Fruit fly (Drosophila melanogaster) whole organism, embryonic: ENCODE results near the gene Esyt2.

Source experiments
- Bgb ChIP-seq: fragments of 200-800 bp; sonication (Bioruptor generic); IDR thresholded peaks from 2 replicates; pipeline ENCODE4 v1.3.6; 2022; ENCODE audit warnings: missing biosample characterization, missing genetic modification characterization; ENCODE audit not compliant: partially characterized antibody
- C15 ChIP-seq: fragments of 200-800 bp; sonication (Bioruptor generic); IDR thresholded peaks from 3 replicates; pipeline ENCODE4 v1.3.6; 2022; ENCODE audit warnings: missing biosample characterization, missing genetic modification characterization
- CG10565 ChIP-seq: fragments of 200-800 bp; sonication (Bioruptor generic); optimal IDR thresholded peaks from 3 replicates; lab custom pipeline; 2016; ENCODE audit warnings: missing biosample characterization, mild to moderate bottlenecking, missing genetic modification characterization
- CG12744 ChIP-seq: fragments of 200-800 bp; sonication (Bioruptor generic); optimal IDR thresholded peaks from 2 replicates; lab custom pipeline; 2016; ENCODE audit warnings: missing biosample characterization, missing genetic modification characterization
- CG13775 ChIP-seq: fragments of 200-800 bp; sonication (Bioruptor generic); optimal IDR thresholded peaks from 3 replicates; lab custom pipeline; 2017; ENCODE audit warnings: missing biosample characterization, mild to moderate bottlenecking, missing genetic modification characterization
- CG1602 ChIP-seq: fragments of 200-800 bp; sonication (Bioruptor generic); optimal IDR thresholded peaks from 3 replicates; lab custom pipeline; 2016; ENCODE audit warnings: missing biosample characterization, missing genetic modification characterization
- CG16815 ChIP-seq: fragments of 200-800 bp; sonication (Bioruptor generic); optimal IDR thresholded peaks from 3 replicates; lab custom pipeline; 2017; ENCODE audit warnings: missing biosample characterization, mild to moderate bottlenecking, missing genetic modification characterization
- CG17186 ChIP-seq: fragments of 200-800 bp; sonication (Bioruptor generic); optimal IDR thresholded peaks from 3 replicates; lab custom pipeline; 2017; ENCODE audit warnings: missing biosample characterization, missing genetic modification reagents, missing genetic modification characterization
- CG32767 ChIP-seq: fragments of 200-800 bp; sonication (Bioruptor generic); IDR thresholded peaks from 2 replicates; pipeline ENCODE4 v1.3.6; 2022; ENCODE audit warnings: missing biosample characterization, missing genetic modification characterization
- CG43689 ChIP-seq: fragments of 200-800 bp; sonication (Bioruptor generic); IDR thresholded peaks from 2 replicates; pipeline ENCODE4 v1.3.6; 2022; ENCODE audit warnings: missing biosample characterization, missing genetic modification characterization
- CG6813 ChIP-seq: fragments of 200-800 bp; sonication (Bioruptor generic); optimal IDR thresholded peaks from 2 replicates; lab custom pipeline; 2017; ENCODE audit warnings: missing biosample characterization, missing genetic modification characterization, mild to moderate bottlenecking, moderate library complexity, missing genetic modification reagents
- CG7357 ChIP-seq: fragments of 200-800 bp; sonication (Bioruptor generic); IDR thresholded peaks from 3 replicates; pipeline ENCODE4 v1.3.6; 2022; ENCODE audit warnings: missing biosample characterization, missing genetic modification characterization
- CG7786 ChIP-seq: fragments of 200-800 bp; sonication (Bioruptor generic); optimal IDR thresholded peaks from 2 replicates; lab custom pipeline; 2016; ENCODE audit warnings: missing biosample characterization, missing genetic modification characterization
- CG8089 ChIP-seq: fragments of 200-800 bp; sonication (Bioruptor generic); optimal IDR thresholded peaks from 3 replicates; lab custom pipeline; 2016; ENCODE audit warnings: missing biosample characterization, missing genetic modification characterization
- CG9727 ChIP-seq: fragments of 200-800 bp; sonication (Bioruptor generic); optimal IDR thresholded peaks from 3 replicates; lab custom pipeline; 2017; ENCODE audit warnings: missing biosample characterization, mild to moderate bottlenecking, missing genetic modification characterization
- CTCF ChIP-seq: fragments of 200-800 bp; sonication (Bioruptor generic); optimal IDR thresholded peaks from 2 replicates; lab custom pipeline; 2017; ENCODE audit warnings: missing biosample characterization, mild to moderate bottlenecking, missing genetic modification characterization, moderate library complexity
- Dbx ChIP-seq: fragments of 200-800 bp; sonication (Bioruptor generic); IDR thresholded peaks from 3 replicates; pipeline ENCODE4 v1.3.6; 2022; ENCODE audit warnings: missing biosample characterization, missing genetic modification characterization
- Deaf1 ChIP-seq: fragments of 200-800 bp; optimal IDR thresholded peaks from 3 replicates; lab custom pipeline; 2019; ENCODE audit warnings: missing biosample characterization, mild to moderate bottlenecking, missing genetic modification characterization, moderate library complexity
- E2f1 ChIP-seq: fragments of 200-800 bp; sonication (Bioruptor generic); IDR thresholded peaks from 2 replicates; pipeline ENCODE4 v1.3.6; 2022; ENCODE audit warnings: missing biosample characterization, missing genetic modification characterization
- Fer1 ChIP-seq: fragments of 200-800 bp; sonication (Bioruptor generic); optimal IDR thresholded peaks from 2 replicates; lab custom pipeline; 2017; ENCODE audit warnings: missing biosample characterization, mild to moderate bottlenecking, missing genetic modification characterization
- Gsc ChIP-seq: fragments of 200-800 bp; sonication (Bioruptor generic); IDR thresholded peaks from 2 replicates; pipeline ENCODE4 v1.3.6; 2022; ENCODE audit warnings: missing biosample characterization, missing genetic modification characterization
- H15 ChIP-seq: fragments of 200-800 bp; sonication (Bioruptor generic); IDR thresholded peaks from 3 replicates; pipeline ENCODE4 v1.3.6; 2022; ENCODE audit warnings: missing biosample characterization, missing genetic modification characterization
- HLHmδ ChIP-seq: fragments of 200-800 bp; sonication (Bioruptor generic); optimal IDR thresholded peaks from 2 replicates; lab custom pipeline; 2018; ENCODE audit warnings: missing biosample characterization, mild to moderate bottlenecking, missing genetic modification characterization, moderate library complexity
- HmgD ChIP-seq: fragments of 200-800 bp; sonication (Bioruptor generic); optimal IDR thresholded peaks from 3 replicates; lab custom pipeline; 2016; ENCODE audit warnings: missing biosample characterization, missing genetic modification characterization
- MESR4 ChIP-seq: fragments of 200-800 bp; sonication (Bioruptor generic); optimal IDR thresholded peaks from 2 replicates; lab custom pipeline; 2018; ENCODE audit warnings: missing biosample characterization, mild to moderate bottlenecking, missing genetic modification characterization, moderate library complexity
- MTF-1 ChIP-seq: fragments of 200-800 bp; sonication (Bioruptor generic); optimal IDR thresholded peaks from 2 replicates; lab custom pipeline; 2018; ENCODE audit warnings: missing biosample characterization, mild to moderate bottlenecking, missing genetic modification characterization, borderline replicate concordance
- Optix ChIP-seq: fragments of 200-800 bp; sonication (Bioruptor generic); IDR thresholded peaks from 3 replicates; pipeline ENCODE4 v1.3.6; 2022; ENCODE audit warnings: missing biosample characterization, missing genetic modification characterization
- Rfx ChIP-seq: fragments of 200-800 bp; sonication (Bioruptor generic); IDR thresholded peaks from 2 replicates; pipeline ENCODE4 v1.3.6; 2022; ENCODE audit warnings: missing biosample characterization, missing genetic modification characterization
- Scr ChIP-seq: fragments of 200-800 bp; sonication (Bioruptor generic); IDR thresholded peaks from 2 replicates; pipeline ENCODE4 v1.3.6; 2022; ENCODE audit warnings: missing biosample characterization, missing genetic modification characterization; ENCODE audit not compliant: partially characterized antibody
- Xrp1 ChIP-seq: fragments of 200-800 bp; sonication (Bioruptor generic); IDR thresholded peaks from 2 replicates; pipeline ENCODE4 v1.3.6; 2022; ENCODE audit warnings: missing biosample characterization, missing genetic modification characterization
- YL-1 ChIP-seq: fragments of 200-800 bp; sonication (Bioruptor generic); optimal IDR thresholded peaks from 3 replicates; lab custom pipeline; 2017; ENCODE audit warnings: missing biosample characterization, mild to moderate bottlenecking, missing genetic modification characterization
- chn ChIP-seq: fragments of 200-800 bp; sonication (Bioruptor generic); optimal IDR thresholded peaks from 2 replicates; lab custom pipeline; 2016; ENCODE audit warnings: missing biosample characterization, missing genetic modification characterization
- fu2 ChIP-seq: fragments of 200-800 bp; sonication (Bioruptor generic); optimal IDR thresholded peaks from 2 replicates; lab custom pipeline; 2016; ENCODE audit warnings: missing biosample characterization, missing genetic modification characterization
- gem ChIP-seq: fragments of 200-800 bp; sonication (Bioruptor generic); optimal IDR thresholded peaks from 2 replicates; lab custom pipeline; 2019; ENCODE audit warnings: missing biosample characterization, mild to moderate bottlenecking, missing genetic modification characterization, moderate library complexity
- gro ChIP-seq: fragments of 200-800 bp; sonication (Bioruptor generic); optimal IDR thresholded peaks from 2 replicates; lab custom pipeline; 2016; ENCODE audit warnings: missing biosample characterization, missing genetic modification characterization
- h ChIP-seq: fragments of >200 bp; optimal IDR thresholded peaks from 2 replicates; lab custom pipeline; 2017
- her ChIP-seq: fragments of 200-800 bp; sonication (Bioruptor generic); optimal IDR thresholded peaks from 2 replicates; lab custom pipeline; 2016; ENCODE audit warnings: missing biosample characterization, missing genetic modification characterization
- hkb ChIP-seq, 2 experiments: fragments of 200-800 bp in 1 of 2; fragments of >200 bp in 1 of 2; sonication (Bioruptor generic) in 1 of 2; IDR thresholded peaks in 1 of 2; optimal IDR thresholded peaks in 1 of 2; 2 replicates each; pipeline versions ENCODE4 v1.3.6 to Lab custom; 2017 to 2022; ENCODE audit warnings: missing biosample characterization in 1 of 2, missing genetic modification characterization in 1 of 2
- hth ChIP-seq: fragments of >200 bp; optimal IDR thresholded peaks from 2 replicates; lab custom pipeline; 2017; ENCODE audit warnings: inconsistent platforms
- nerfin-1 ChIP-seq: fragments of 200-800 bp; sonication (Bioruptor generic); optimal IDR thresholded peaks from 3 replicates; lab custom pipeline; 2019; ENCODE audit warnings: missing biosample characterization, mild to moderate bottlenecking, missing genetic modification characterization, moderate library complexity
- odd ChIP-seq: fragments of 200-800 bp; sonication (Bioruptor generic); optimal IDR thresholded peaks from 2 replicates; lab custom pipeline; 2017; ENCODE audit warnings: missing biosample characterization, mild to moderate bottlenecking, missing genetic modification characterization
- org-1 ChIP-seq: fragments of 200-800 bp; sonication (Bioruptor generic); optimal IDR thresholded peaks from 2 replicates; lab custom pipeline; 2017; ENCODE audit warnings: missing biosample characterization, missing genetic modification characterization
- pan ChIP-seq, 4 experiments: fragments of >200 bp in 3 of 4; fragments of 200-800 bp in 1 of 4; sonication (Bioruptor generic) in 1 of 4; optimal IDR thresholded peaks in 3 of 4; IDR thresholded peaks in 1 of 4; 2 replicates each; pipeline versions ENCODE4 v1.3.6 to Lab custom; 2017 to 2022; ENCODE audit warnings: missing biosample characterization in 2 of 4, missing genetic modification characterization in 2 of 4, mixed read lengths in 1 of 4
- peb ChIP-seq: fragments of 200-800 bp; sonication (Bioruptor generic); IDR thresholded peaks from 2 replicates; pipeline ENCODE4 v1.3.6; 2022; ENCODE audit warnings: missing biosample characterization, missing genetic modification characterization
- pho ChIP-seq: fragments of 200-800 bp; sonication (Bioruptor generic); optimal IDR thresholded peaks from 2 replicates; lab custom pipeline; 2016; ENCODE audit warnings: missing biosample characterization, missing genetic modification characterization
- psq ChIP-seq: fragments of 200-800 bp; sonication (Bioruptor generic); optimal IDR thresholded peaks from 2 replicates; lab custom pipeline; 2017; ENCODE audit warnings: missing biosample characterization, missing genetic modification characterization
- rib ChIP-seq: fragments of 200-800 bp; sonication (Bioruptor generic); IDR thresholded peaks from 2 replicates; pipeline ENCODE4 v1.3.6; 2022; ENCODE audit warnings: missing biosample characterization, missing genetic modification characterization
- ro ChIP-seq: fragments of 200-800 bp; sonication (Bioruptor generic); IDR thresholded peaks from 2 replicates; pipeline ENCODE4 v1.3.6; 2022; ENCODE audit warnings: missing biosample characterization, missing genetic modification characterization
- seq ChIP-seq: fragments of 200-800 bp; sonication (Bioruptor generic); IDR thresholded peaks from 2 replicates; pipeline ENCODE4 v1.3.6; 2022; ENCODE audit warnings: missing biosample characterization, missing genetic modification characterization
- slbo ChIP-seq: fragments of 200-800 bp; sonication (Bioruptor generic); IDR thresholded peaks from 2 replicates; pipeline ENCODE4 v1.3.6; 2022; ENCODE audit warnings: missing biosample characterization, missing genetic modification characterization
- tna ChIP-seq: fragments of 200-800 bp; sonication (Bioruptor generic); IDR thresholded peaks from 2 replicates; pipeline ENCODE4 v1.3.6; 2022; ENCODE audit warnings: missing biosample characterization, missing genetic modification characterization; ENCODE audit not compliant: partially characterized antibody
- yki ChIP-seq: fragments of >200 bp; optimal IDR thresholded peaks from 3 replicates; lab custom pipeline; 2018
- zf30C ChIP-seq: fragments of 200-800 bp; sonication (Bioruptor generic); optimal IDR thresholded peaks from 3 replicates; lab custom pipeline; 2018; ENCODE audit warnings: missing biosample characterization, mild to moderate bottlenecking, missing genetic modification characterization

The Esyt2 gene

DNA sequence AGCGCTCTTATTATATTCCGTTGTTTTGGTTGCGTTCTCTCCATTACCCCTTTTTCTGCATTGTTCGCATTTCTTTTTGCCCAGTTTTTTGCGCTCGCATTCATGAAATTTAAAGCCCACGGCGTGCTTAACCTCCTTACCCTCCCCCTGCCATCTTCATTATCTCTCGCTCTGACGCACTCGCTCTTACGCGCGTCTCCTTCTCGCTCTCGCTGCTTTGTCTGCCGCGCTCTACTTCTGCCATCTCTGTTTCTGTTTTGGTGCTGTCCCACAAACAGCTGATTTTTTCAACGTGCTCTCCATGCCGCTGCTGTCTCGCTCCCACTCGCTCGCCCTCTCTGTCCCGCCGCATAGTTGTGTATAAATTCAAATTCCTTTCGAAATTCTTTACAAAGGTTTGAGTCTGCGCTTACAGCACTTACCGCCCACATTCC is 42.0 kb downstream of the Esyt2 start (continued):
- TF ChIP-seq Rfx (GFP tag; lab: Robert Waterston, UW): no peak
- TF ChIP-seq pho (GFP tag; lab: Kevin White, UChicago): peak; percentile 37
- TF ChIP-seq Fer1 (GFP tag; lab: Kevin White, UChicago): peak; percentile 64
- TF ChIP-seq E2f1 (GFP tag; lab: Robert Waterston, UW): no peak
- TF ChIP-seq h (lab: Kevin White, UChicago): no peak
- no peak for TF ChIP-seq C15
- TF ChIP-seq slbo (GFP tag; lab: Robert Waterston, UW): no peak
- no peak for TF ChIP-seq CG10565 (GFP tag; lab: Kevin White, UChicago)
- peak; percentile 44 for TF ChIP-seq her (GFP tag; lab: Kevin White, UChicago)
- TF ChIP-seq Optix (GFP tag; lab: Robert Waterston, UW): no peak
- TF ChIP-seq CG13775 (GFP tag; lab: Kevin White, UChicago): no peak
- peak; percentile 89 for TF ChIP-seq psq (GFP tag; lab: Kevin White, UChicago)
- TF ChIP-seq CG32767: no peak
- TF ChIP-seq Xrp1 (GFP tag; lab: Robert Waterston, UW): no peak
- peak; percentile 7 for TF ChIP-seq CG6813 (GFP tag; lab: Kevin White, UChicago)
- TF ChIP-seq org-1 (GFP tag; lab: Kevin White, UChicago): no peak
- peak; percentile 44 for TF ChIP-seq Deaf1 (tag; lab: Kevin White, UChicago)
- TF ChIP-seq ro: no peak
- peak; percentile 30 for TF ChIP-seq HLHmδ (GFP tag; lab: Kevin White, UChicago)
- TF ChIP-seq hkb (optimal IDR thresholded peaks at IDR 0.05; lab: Kevin White, UChicago): no peak
- TF ChIP-seq hkb (GFP tag; IDR thresholded peaks at IDR 0.05; lab: Robert Waterston, UW): no peak
- no peak for TF ChIP-seq rib (GFP tag; lab: Robert Waterston, UW)
- no peak for TF ChIP-seq CG7357
- TF ChIP-seq MESR4 (GFP tag; lab: Kevin White, UChicago): peak; percentile 45
- TF ChIP-seq Bgb: no peak
- TF ChIP-seq gem (tag; lab: Kevin White, UChicago): no peak
- TF ChIP-seq odd (GFP tag; lab: Kevin White, UChicago): no peak
- TF ChIP-seq Dbx: no peak
- peak; percentile 72 for TF ChIP-seq CG17186 (GFP tag; lab: Kevin White, UChicago)
- peak; percentile 62 for TF ChIP-seq MTF-1 (GFP tag; lab: Kevin White, UChicago)
- TF ChIP-seq H15 (GFP tag; lab: Robert Waterston, UW): no peak
- no peak for TF ChIP-seq zf30C (GFP tag; lab: Kevin White, UChicago)
- no peak for TF ChIP-seq Scr
- peak; percentile 66 for TF ChIP-seq chn (GFP tag; lab: Kevin White, UChicago)
- peak; percentile 76 for TF ChIP-seq CTCF (GFP tag; lab: Kevin White, UChicago)
- no peak for TF ChIP-seq pan (optimal IDR thresholded peaks at IDR 0.05; lab: Kevin White, UChicago)
- TF ChIP-seq pan (GFP tag; optimal IDR thresholded peaks at IDR 0.05 in 1 of 2, IDR thresholded peaks at IDR 0.05 in 1 of 2): no peak
- peak; percentile 57 for TF ChIP-seq CG12744 (GFP tag; lab: Kevin White, UChicago)
- TF ChIP-seq CG16815: no peak
- no peak for TF ChIP-seq tna (GFP tag; lab: Robert Waterston, UW)
- TF ChIP-seq CG9727 (GFP tag; lab: Kevin White, UChicago): no peak
- no peak for TF ChIP-seq Gsc
- TF ChIP-seq nerfin-1: peak; percentile 83
- TF ChIP-seq CG43689 (GFP tag; lab: Robert Waterston, UW): no peak
- TF ChIP-seq fu2 (GFP tag; lab: Kevin White, UChicago): no peak
- no peak for TF ChIP-seq peb (GFP tag; lab: Robert Waterston, UW)
- no peak for TF ChIP-seq CG1602 (GFP tag; lab: Kevin White, UChicago)
- TF ChIP-seq hth (lab: Kevin White, UChicago): no peak
- TF ChIP-seq yki (lab: Kevin White, UChicago): no peak
- peak; percentile 83 for TF ChIP-seq gro
- no peak for TF ChIP-seq seq (GFP tag; lab: Robert Waterston, UW)
- peak; percentile 80 for TF ChIP-seq HmgD
- peak; percentile 60 for TF ChIP-seq YL-1 (GFP tag; lab: Kevin White, UChicago)
- no peak for TF ChIP-seq CG7786 (GFP tag; lab: Kevin White, UChicago)
- TF ChIP-seq CG8089 (GFP tag; lab: Kevin White, UChicago): no peak
